Fruit fly (Drosophila melanogaster): Measurements from ENCODE around the gene CG4281.

CG4281 gene

DNA sequence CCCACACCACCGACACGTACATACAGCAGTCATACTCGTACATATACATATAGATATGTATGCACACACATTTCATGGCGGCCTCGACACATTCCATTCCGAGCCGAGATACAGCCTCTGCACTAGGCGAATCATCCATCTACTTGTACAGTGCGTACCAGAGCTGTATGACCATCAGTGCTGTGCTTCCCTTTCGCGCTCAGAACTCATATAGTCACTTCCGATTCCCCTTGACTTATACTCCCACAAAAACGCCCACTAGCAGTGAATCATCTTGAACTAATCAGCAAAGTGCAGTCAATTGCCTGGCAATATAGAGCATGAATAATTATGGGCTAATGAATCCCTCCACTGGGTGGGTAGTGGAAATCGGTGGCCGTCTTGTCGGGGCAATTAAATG lies 24.9 kb upstream of the CG4281 start:
- TF ChIP-seq Dif (GFP tag; optimal IDR thresholded peaks at IDR 0.05; ENCODE audit: partially characterized antibody) = no peak
- TF ChIP-seq Dfd (GFP tag; optimal IDR thresholded peaks at IDR 0.05) = no peak
- TF ChIP-seq pan (optimal IDR thresholded peaks at IDR 0.05) = no peak
- TF ChIP-seq Mio (GFP tag; optimal IDR thresholded peaks at IDR 0.05) = no peak
- no peak for TF ChIP-seq brk (GFP tag; optimal IDR thresholded peaks at IDR 0.05)
- no peak for TF ChIP-seq jim (GFP tag; optimal IDR thresholded peaks at IDR 0.05)
- TF ChIP-seq psq (GFP tag; optimal IDR thresholded peaks at IDR 0.05) = no peak
- no peak for TF ChIP-seq N (GFP tag; optimal IDR thresholded peaks at IDR 0.05)
- no peak for TF ChIP-seq lola (GFP tag; optimal IDR thresholded peaks at IDR 0.05)
- no peak for TF ChIP-seq sage (GFP tag; optimal IDR thresholded peaks at IDR 0.05)
- no peak for TF ChIP-seq dsf (GFP tag; optimal IDR thresholded peaks at IDR 0.05; ENCODE audit: borderline replicate concordance)
- TF ChIP-seq foxo (GFP tag; optimal IDR thresholded peaks at IDR 0.05) = no peak
- no peak for TF ChIP-seq Hnf4 (GFP tag; optimal IDR thresholded peaks at IDR 0.05)
- TF ChIP-seq tai (GFP tag; optimal IDR thresholded peaks at IDR 0.05) = no peak

DNA sequence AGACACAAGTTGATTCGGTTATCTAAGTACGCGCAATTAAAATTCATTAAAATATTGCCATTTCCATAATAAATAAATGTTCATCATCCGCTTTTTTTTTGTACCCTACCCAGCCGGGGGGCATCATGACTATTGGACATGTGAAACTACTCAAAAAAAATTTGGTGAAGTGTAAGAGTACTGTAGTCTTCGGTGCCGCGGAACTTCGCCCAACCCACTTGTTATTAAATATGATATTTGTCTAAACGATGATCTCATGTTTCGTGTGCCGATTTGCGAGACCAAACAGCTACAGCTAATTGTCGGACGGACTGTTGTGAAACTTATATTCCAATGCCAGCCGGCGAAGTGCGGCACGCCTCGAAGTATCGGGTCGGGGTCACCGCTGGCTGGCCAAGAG lies 23.9 kb upstream of the CG4281 start:
- TF ChIP-seq Mio (GFP tag; optimal IDR thresholded peaks at IDR 0.05) = no peak
- no peak for TF ChIP-seq br (GFP tag; optimal IDR thresholded peaks at IDR 0.05)
- TF ChIP-seq OdsH (GFP tag; optimal IDR thresholded peaks at IDR 0.05) = no peak
- no peak for TF ChIP-seq dsf (GFP tag; optimal IDR thresholded peaks at IDR 0.05; ENCODE audit: borderline replicate concordance)
- TF ChIP-seq CG9705 (GFP tag; optimal IDR thresholded peaks at IDR 0.05) = no peak
- no peak for TF ChIP-seq HLH106 (tag; optimal IDR thresholded peaks at IDR 0.05)
- no peak for TF ChIP-seq dl (GFP tag; optimal IDR thresholded peaks at IDR 0.05; ENCODE audit: insufficient read depth in 1 of 2, partially characterized antibody in 2 of 2)
- no peak for TF ChIP-seq ey (GFP tag; optimal IDR thresholded peaks at IDR 0.05)
- no peak for TF ChIP-seq Abd-B (GFP tag; optimal IDR thresholded peaks at IDR 0.05)
- no peak for TF ChIP-seq fru (GFP tag; optimal IDR thresholded peaks at IDR 0.05)
- no peak for TF ChIP-seq Vsx2 (GFP tag; optimal IDR thresholded peaks at IDR 0.05; ENCODE audit: partially characterized antibody)
- no peak for TF ChIP-seq Hr78 (GFP tag; optimal IDR thresholded peaks at IDR 0.05)
- no peak for TF ChIP-seq Dfd (GFP tag; optimal IDR thresholded peaks at IDR 0.05)
- TF ChIP-seq woc (GFP tag; optimal IDR thresholded peaks at IDR 0.05) = no peak
- no peak for TF ChIP-seq brk (GFP tag; optimal IDR thresholded peaks at IDR 0.05)

DNA sequence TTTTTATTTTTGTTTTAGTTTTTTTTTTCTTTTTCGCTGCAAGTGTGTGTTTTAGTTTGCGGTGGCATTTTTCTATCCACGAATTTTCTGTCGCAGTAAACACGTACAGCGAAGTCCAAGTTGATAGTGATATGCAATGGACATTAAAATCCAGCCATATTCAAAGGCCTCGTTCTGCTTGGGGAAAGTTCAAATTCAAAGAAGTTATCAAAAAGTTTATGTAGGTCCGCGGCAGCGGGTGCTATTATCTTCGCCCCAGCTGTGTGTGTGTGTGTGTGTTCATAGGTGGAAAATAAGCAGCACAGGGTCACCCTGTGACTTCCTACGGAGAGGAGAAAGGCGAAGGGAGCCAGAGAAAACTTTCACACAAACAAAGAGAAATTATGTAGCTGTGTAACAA lies 22.6 kb upstream of the CG4281 start:
- no peak for TF ChIP-seq CrebA (GFP tag; optimal IDR thresholded peaks at IDR 0.05; ENCODE audit: borderline replicate concordance)
- no peak for TF ChIP-seq usp (GFP tag; optimal IDR thresholded peaks at IDR 0.05)
- no peak for TF ChIP-seq GATAd (GFP tag; optimal IDR thresholded peaks at IDR 0.05)
- no peak for TF ChIP-seq sage (GFP tag; optimal IDR thresholded peaks at IDR 0.05)
- TF ChIP-seq Abd-B (GFP tag; optimal IDR thresholded peaks at IDR 0.05) = no peak
- no peak for TF ChIP-seq brk (GFP tag; optimal IDR thresholded peaks at IDR 0.05)
- no peak for TF ChIP-seq Sp1 (GFP tag; optimal IDR thresholded peaks at IDR 0.05)

DNA sequence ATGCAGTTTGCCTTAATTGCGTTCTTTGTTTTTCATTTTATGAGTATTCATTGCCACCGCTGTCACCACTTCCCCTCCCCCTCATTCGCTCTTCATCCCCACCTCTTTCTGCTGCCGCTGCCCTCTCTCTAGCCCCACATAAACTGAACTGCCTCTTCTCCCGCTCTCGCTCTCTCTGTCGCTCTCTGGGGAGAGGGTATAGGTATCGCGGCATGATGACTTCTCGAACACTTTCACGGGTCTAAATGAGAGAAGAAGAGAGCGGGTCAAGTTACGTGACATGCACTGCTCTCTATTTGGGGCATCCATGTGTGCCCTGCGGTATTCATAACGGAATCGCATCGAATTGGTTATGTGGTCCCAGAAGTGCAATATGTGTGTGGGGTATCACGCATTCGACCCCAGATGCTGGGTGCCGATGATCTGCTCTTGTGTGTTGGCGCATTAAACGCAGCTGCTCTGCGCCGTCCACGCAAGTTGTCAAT lies 18.8 kb upstream of the CG4281 start:
- TF ChIP-seq brk (GFP tag; optimal IDR thresholded peaks at IDR 0.05) (no peak), dsf (GFP tag; optimal IDR thresholded peaks at IDR 0.05; ENCODE audit: borderline replicate concordance) (peak; percentile 1), Abd-B (GFP tag; optimal IDR thresholded peaks at IDR 0.05) (no peak), usp (GFP tag; optimal IDR thresholded peaks at IDR 0.05) (no peak), Jra (GFP tag; optimal IDR thresholded peaks at IDR 0.05) (peak; percentile 52), dl (GFP tag; optimal IDR thresholded peaks at IDR 0.05; ENCODE audit: insufficient read depth in 1 of 2, partially characterized antibody in 2 of 2) (peak; percentile 94 to 98), Hnf4 (GFP tag; optimal IDR thresholded peaks at IDR 0.05) (peak; percentile 86), fru (GFP tag; optimal IDR thresholded peaks at IDR 0.05) (peak; percentile 93), foxo (GFP tag; optimal IDR thresholded peaks at IDR 0.05) (peak; percentile 59 to 91), Hr83 (GFP tag; optimal IDR thresholded peaks at IDR 0.05; ENCODE audit: poor library complexity, severe bottlenecking) (peak; percentile 80), woc (GFP tag; optimal IDR thresholded peaks at IDR 0.05) (peak; percentile 96), Sp1 (GFP tag; optimal IDR thresholded peaks at IDR 0.05) (peak; percentile 79), CG9705 (GFP tag; optimal IDR thresholded peaks at IDR 0.05) (no peak), br (GFP tag; optimal IDR thresholded peaks at IDR 0.05) (peak; percentile 94), CG32264 (GFP tag; optimal IDR thresholded peaks at IDR 0.05) (peak; percentile 78), Dif (GFP tag; optimal IDR thresholded peaks at IDR 0.05; ENCODE audit: partially characterized antibody) (peak; percentile 99), Dfd (GFP tag; optimal IDR thresholded peaks at IDR 0.05) (no peak), OdsH (GFP tag; optimal IDR thresholded peaks at IDR 0.05) (peak; percentile 92), ey (GFP tag; optimal IDR thresholded peaks at IDR 0.05) (peak; percentile 96), tai (GFP tag; optimal IDR thresholded peaks at IDR 0.05) (no peak), Hr78 (GFP tag; optimal IDR thresholded peaks at IDR 0.05) (no peak), sv (GFP tag; optimal IDR thresholded peaks at IDR 0.05) (peak; percentile 30), dmrt93B (GFP tag; optimal IDR thresholded peaks at IDR 0.05) (peak; percentile 76), sage (GFP tag; optimal IDR thresholded peaks at IDR 0.05) (no peak), Mio (GFP tag; optimal IDR thresholded peaks at IDR 0.05) (peak; percentile 48), CrebA (GFP tag; optimal IDR thresholded peaks at IDR 0.05; ENCODE audit: borderline replicate concordance) (no peak), N (GFP tag; optimal IDR thresholded peaks at IDR 0.05) (no peak), HLH106 (tag; optimal IDR thresholded peaks at IDR 0.05) (peak; percentile 76), psq (GFP tag; optimal IDR thresholded peaks at IDR 0.05) (peak; percentile 82), rgr (GFP tag; optimal IDR thresholded peaks at IDR 0.05) (peak; percentile 92), h (GFP tag; optimal IDR thresholded peaks at IDR 0.05) (peak; percentile 95), pan (optimal IDR thresholded peaks at IDR 0.05) (peak; percentile 81), Rel (GFP tag; optimal IDR thresholded peaks at IDR 0.05) (peak; percentile 49), Rel (tag; optimal IDR thresholded peaks at IDR 0.05) (peak; percentile 43), jim (GFP tag; optimal IDR thresholded peaks at IDR 0.05) (peak; percentile 91), lola (GFP tag; optimal IDR thresholded peaks at IDR 0.05) (no peak), Vsx2 (GFP tag; optimal IDR thresholded peaks at IDR 0.05; ENCODE audit: partially characterized antibody) (no peak), GATAd (GFP tag; optimal IDR thresholded peaks at IDR 0.05) (no peak), Myc (optimal IDR thresholded peaks at IDR 0.05) (no peak)
